Worm (Caenorhabditis elegans) whole organism, mixed stage, embryonic: ENCODE data around the gene rabr-3.

Experiments
- M03D4.4 ChIP-seq: sonication (generic microtip); optimal IDR thresholded peaks from 2 replicates; lab custom pipeline; 2017; ENCODE audit warnings: mild to moderate bottlenecking, missing genetic modification characterization, missing compliant biosample characterization
- unc-39 ChIP-seq: fragments of 150-350 bp; optimal IDR thresholded peaks from 2 replicates; lab custom pipeline; 2014; ENCODE audit warnings: missing biosample characterization, missing genetic modification characterization

DNA sequence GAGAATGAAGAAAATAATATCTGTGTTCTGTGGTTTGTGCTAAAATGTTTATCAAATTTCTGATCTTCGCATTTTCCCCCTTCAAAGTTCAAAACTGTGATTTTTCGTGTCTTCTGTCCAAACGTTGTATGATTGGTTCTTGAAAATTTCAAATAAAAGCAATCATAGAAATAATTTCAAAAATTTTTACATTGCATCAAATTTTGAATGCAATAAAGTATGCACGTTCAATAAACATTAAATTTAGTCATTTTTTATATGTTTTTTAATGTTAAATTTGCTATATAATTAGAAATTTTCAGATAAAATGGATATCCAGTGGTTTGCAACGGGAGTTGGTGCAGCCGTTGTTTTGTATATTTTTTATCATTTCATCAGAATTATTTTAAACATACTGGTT is 28.5 kb downstream of the rabr-3 start, which contains the start of gene stdh-2:
- TF ChIP-seq M03D4.4 (tag; lab: Kevin White, UChicago) (no peak), unc-39 (tag; lab: Kevin White, UChicago) (no peak)
